Fruit fly (Drosophila melanogaster) whole organism: ENCODE results near the gene Dci.
A peak's percentile ranks its signal among the peaks of the same experiment; 100 is the strongest.

Experiments used
- CG8478 ChIP-seq: fragments of >200 bp; optimal IDR thresholded peaks from 2 replicates; lab custom pipeline; 2018; ENCODE audit warnings: inconsistent platforms
- Dll ChIP-seq: fragments of >200 bp; optimal IDR thresholded peaks from 2 replicates; lab custom pipeline; 2017
- EcR ChIP-seq, 2 experiments: fragments of >200 bp; optimal IDR thresholded peaks; 2 replicates each; lab custom pipeline; 2017; ENCODE audit warnings: missing biosample characterization in 2 of 2, missing genetic modification characterization in 2 of 2, missing genetic modification reagents in 2 of 2
- pan ChIP-seq: fragments of >200 bp; optimal IDR thresholded peaks from 2 replicates; lab custom pipeline; 2017
- psq ChIP-seq: fragments of >200 bp; optimal IDR thresholded peaks from 2 replicates; lab custom pipeline; 2017
- usp ChIP-seq: fragments of >200 bp; optimal IDR thresholded peaks from 2 replicates; lab custom pipeline; 2017; ENCODE audit warnings: missing biosample characterization, missing genetic modification characterization, mixed read lengths

The Dci gene

DNA sequence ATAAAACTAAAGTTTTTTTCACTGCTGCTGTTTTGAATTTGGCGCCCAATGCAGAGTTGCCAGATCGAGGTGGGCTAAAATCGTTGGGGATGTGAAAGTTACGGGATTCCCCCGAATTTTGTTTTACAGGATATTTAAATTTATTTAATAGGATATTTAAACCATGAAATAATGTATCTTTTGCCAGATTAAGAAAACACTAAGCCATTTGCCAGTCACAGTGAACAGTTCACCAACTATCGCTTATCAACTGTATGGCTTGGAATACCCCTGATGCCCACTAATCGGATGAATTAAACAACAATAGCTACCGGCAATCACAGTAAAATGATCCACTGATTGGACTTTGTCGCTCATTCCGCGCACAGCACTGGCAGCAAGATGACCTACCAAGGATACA lies at the start of gene Dci:
Dci (plus strand) TSS at position 286 of the 400 bp plus-strand sequence.
- no peak for TF ChIP-seq pan (lab: Kevin White, UChicago)
- no peak for TF ChIP-seq psq (lab: Kevin White, UChicago)
- no peak for TF ChIP-seq CG8478 (lab: Kevin White, UChicago)
- no peak for TF ChIP-seq EcR (GFP tag; optimal IDR thresholded peaks at IDR 0.05; lab: Kevin White, UChicago)
- no peak for TF ChIP-seq usp
- TF ChIP-seq Dll (lab: Kevin White, UChicago), result no peak

DNA sequence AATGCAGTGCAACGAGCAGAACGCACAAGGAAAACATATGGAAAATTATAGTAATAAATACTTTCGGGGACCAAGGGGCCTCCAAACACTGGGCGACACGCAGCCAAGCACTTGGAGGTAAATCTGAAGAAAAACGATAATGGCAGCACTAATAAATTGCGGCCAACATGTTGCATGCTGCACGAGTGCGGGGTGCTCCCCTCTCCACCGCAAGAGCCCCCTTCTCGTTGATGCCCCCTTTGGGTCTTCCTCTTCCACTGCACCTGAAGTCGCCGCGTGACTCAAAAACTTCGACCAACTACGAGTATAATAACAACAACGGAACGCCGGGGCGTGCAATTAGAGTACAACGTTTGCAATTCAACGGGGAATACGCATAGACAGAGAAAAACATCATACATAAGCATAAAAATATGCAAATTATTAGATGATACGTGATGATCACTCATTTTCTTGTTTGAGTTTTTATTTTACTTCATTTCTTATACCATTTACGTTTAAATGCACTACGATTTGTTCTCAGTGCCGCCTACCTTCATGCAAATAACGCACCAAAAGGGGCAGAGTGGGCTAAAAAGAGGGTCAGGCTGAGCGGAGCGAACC lies 49.2 kb upstream of the Dci start:
- TF ChIP-seq EcR (GFP tag; optimal IDR thresholded peaks at IDR 0.05; lab: Kevin White, UChicago) (no peak), CG8478 (lab: Kevin White, UChicago) (no peak), Dll (lab: Kevin White, UChicago) (peak; percentile 68), psq (lab: Kevin White, UChicago) (no peak), usp (no peak), pan (lab: Kevin White, UChicago) (no peak)

DNA sequence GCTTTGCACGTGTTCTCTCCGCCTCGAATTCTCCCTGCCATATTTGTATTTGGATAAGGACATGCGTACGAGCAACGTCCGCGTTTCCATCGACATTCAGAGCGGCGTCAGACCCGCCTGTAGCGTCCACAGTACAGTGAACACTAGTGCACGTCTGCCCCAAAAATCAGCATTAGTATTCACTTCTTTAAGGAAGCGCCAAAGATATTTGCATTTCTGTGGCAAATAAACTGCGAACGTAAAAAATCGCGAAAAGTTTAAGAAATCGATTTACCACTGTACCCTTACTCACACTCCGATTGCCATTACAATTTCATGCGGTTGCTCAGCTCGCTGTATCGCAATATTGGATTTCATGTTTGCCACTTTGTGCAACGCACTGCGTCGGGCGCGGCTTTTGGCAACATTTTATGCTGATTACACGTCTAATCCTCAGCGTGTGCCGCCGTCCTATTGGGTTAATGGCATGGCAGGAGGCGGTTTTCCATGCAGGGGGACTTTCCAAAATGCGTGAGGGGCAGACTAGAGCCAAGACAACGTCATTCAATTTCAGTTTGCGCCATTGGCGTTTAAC lies 48.4 kb upstream of the Dci start:
- TF ChIP-seq EcR (GFP tag; optimal IDR thresholded peaks at IDR 0.05; lab: Kevin White, UChicago), result no peak
- no peak for TF ChIP-seq CG8478 (lab: Kevin White, UChicago)
- TF ChIP-seq usp, result no peak
- no peak for TF ChIP-seq Dll (lab: Kevin White, UChicago)
- no peak for TF ChIP-seq psq (lab: Kevin White, UChicago)
- no peak for TF ChIP-seq pan (lab: Kevin White, UChicago)

DNA sequence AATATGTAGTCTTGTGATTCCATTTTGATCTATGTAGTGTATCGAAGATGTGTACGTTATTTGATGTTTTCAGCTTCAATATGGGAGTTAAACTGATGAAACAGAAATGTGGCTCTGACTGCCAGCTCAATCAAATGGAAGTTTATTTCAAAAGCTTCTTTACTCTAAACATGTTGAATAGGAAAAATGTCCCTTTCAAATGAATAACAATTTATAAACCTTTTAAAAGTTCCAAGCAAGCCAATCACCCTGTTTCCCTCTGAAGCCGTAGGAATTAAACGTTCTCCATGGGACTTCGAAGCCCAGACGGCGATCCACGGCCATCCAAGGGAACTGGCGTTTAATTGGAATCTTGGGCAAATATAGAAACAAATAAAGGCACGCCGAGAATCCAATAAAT lies 47.2 kb upstream of the Dci start, which contains the start of gene CG13898:
CG13898 (minus strand) TSS at position 101 of the 400 bp plus-strand sequence.
- no peak for TF ChIP-seq Dll (lab: Kevin White, UChicago)
- no peak for TF ChIP-seq psq (lab: Kevin White, UChicago)
- TF ChIP-seq EcR (GFP tag; optimal IDR thresholded peaks at IDR 0.05; lab: Kevin White, UChicago), result no peak
- TF ChIP-seq usp, result no peak
- no peak for TF ChIP-seq pan (lab: Kevin White, UChicago)

DNA sequence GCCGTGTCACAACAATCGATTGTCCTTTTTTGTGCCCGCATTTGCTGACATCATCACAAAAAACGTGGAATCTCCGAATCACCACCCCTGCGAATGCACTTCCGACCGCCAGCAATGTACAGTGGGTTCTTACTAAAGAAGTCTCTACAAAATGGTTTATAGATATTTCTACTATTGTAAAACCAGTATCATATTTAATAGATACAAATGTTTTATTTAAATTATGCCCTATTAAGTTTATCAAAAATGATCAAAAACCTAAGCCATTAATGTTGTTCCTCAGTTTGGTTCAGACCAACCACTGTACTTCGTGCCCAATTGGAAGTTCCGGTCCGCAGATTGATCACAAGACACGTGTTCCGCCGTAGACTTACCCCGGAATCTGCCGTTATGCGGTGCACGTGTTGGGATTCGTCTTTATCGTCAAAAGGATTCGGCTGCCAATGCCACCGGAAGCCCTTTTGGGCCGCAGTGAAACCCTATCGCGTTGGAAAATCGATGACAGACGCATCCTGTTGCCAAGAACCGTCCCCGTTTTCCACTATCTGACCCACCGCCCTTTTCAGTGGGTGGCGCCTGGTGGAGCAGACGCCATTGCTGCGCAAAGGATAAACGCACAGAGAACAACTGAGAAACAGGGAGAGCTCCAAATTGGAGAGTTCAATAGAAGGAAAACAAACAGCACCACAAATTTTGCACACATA lies 46.4 kb upstream of the Dci start:
- TF ChIP-seq EcR (GFP tag; optimal IDR thresholded peaks at IDR 0.05; lab: Kevin White, UChicago), result no peak
- no peak for TF ChIP-seq usp
- TF ChIP-seq CG8478 (lab: Kevin White, UChicago), result no peak

DNA sequence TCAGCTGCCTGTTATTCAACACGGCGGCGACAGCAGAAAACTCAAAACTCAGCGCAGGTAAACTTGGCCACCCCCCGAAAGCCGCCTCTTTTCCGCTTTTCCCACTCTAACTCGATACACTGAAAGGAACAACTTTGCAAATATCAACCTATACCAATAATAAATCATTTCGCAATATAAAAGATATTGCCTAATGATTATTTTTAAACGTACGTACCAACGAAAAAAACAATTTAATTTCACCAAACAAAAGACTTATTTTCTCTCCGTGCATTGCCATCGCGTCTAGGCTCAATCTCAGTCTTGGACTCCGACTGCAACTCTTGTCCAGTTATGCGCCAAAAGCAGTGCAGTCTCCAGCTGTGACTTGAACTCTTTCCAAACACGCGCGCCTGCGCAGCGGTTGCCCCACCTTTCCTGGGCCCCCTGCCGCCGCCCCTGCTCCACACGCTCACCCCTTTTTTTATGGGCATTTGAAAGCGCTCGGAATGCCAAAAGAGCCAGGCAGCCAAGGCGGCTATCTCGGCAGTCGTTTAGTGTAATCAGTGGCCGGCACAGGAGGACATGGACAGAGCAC lies 45.4 kb upstream of the Dci start:
- TF ChIP-seq Dll (lab: Kevin White, UChicago) (no peak), usp (no peak), EcR (GFP tag; optimal IDR thresholded peaks at IDR 0.05; lab: Kevin White, UChicago) (no peak), psq (lab: Kevin White, UChicago) (no peak), CG8478 (lab: Kevin White, UChicago) (no peak), pan (lab: Kevin White, UChicago) (no peak)

DNA sequence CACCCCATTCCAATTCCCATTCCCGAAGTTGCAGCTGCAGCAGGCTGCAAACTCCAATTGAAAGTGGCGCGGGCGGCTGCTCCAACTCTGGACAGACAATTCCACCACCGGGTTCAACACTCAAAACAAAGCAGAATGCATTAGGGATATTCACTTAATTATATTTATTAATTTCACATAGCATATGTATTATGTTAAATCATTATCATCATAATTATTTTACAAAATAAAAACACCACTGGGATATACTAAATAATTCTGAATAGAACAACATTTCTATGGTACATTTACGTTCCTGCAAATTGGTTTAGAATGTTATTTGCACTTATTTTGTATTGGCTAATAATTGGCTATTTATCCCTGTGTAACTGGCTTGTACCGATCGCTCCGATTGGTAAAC lies 43.7 kb upstream of the Dci start:
- TF ChIP-seq usp (no peak), EcR (GFP tag; optimal IDR thresholded peaks at IDR 0.05; lab: Kevin White, UChicago) (no peak), pan (lab: Kevin White, UChicago) (no peak), Dll (lab: Kevin White, UChicago) (no peak), psq (lab: Kevin White, UChicago) (no peak), CG8478 (lab: Kevin White, UChicago) (no peak)

DNA sequence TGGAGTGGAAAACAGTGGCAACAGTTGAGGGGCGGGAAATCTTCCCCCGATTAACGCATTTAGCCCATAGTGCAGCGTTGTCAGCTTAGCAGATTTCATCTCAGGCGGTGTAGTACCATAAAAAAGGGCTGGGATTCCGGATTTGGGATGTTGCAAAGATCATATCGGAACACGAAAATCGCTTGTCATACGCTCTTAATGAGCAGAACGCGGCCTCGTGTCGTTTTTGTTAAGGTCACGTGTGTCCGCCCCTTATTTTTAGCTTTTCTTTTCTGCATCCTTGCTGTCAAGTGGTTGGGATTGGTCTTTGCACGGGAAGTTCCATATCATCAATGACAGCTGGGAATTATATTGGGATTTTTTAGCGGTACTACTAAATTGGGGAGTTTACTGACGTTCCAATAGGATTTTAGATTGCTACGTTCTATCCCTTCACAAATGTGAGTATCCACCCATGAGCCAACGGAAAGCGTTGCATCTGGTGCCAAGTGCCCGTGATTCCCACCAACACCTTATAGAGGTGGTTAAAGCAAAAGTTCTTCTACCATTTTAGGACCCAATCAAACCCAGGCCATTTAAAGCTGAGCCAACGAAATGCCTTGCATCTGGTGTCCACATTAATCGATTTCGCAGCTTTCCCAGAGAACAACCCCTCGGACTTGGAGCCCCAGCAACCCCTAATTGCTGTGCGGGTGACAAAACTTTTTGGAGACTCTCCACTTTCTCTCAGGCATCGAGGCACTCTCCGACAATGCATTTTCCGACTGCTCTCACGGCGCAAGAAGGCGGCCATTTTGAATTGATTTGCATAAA lies 42.2 kb upstream of the Dci start:
- no peak for TF ChIP-seq usp
- TF ChIP-seq Dll (lab: Kevin White, UChicago), result no peak
- TF ChIP-seq CG8478 (lab: Kevin White, UChicago), result no peak
- TF ChIP-seq pan (lab: Kevin White, UChicago), result no peak
- no peak for TF ChIP-seq EcR (GFP tag; optimal IDR thresholded peaks at IDR 0.05; lab: Kevin White, UChicago)
- TF ChIP-seq psq (lab: Kevin White, UChicago), result no peak

DNA sequence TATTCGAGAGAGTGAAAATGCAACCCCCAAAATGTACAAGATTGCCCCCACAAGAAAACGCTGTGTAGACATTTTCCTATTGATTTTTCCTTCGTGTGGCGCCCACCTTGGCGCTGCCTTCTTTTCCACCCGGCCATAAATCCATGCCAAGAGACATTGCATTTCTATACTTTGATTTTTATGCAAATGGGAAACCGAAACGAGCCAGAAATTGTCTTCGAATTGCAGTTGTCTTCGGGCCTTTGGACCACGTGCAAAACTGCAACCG lies 41.7 kb upstream of the Dci start:
- TF ChIP-seq EcR (GFP tag; optimal IDR thresholded peaks at IDR 0.05; lab: Kevin White, UChicago), result no peak
- TF ChIP-seq CG8478 (lab: Kevin White, UChicago), result no peak
- no peak for TF ChIP-seq Dll (lab: Kevin White, UChicago)
- no peak for TF ChIP-seq psq (lab: Kevin White, UChicago)
- TF ChIP-seq usp, result no peak
- no peak for TF ChIP-seq pan (lab: Kevin White, UChicago)

DNA sequence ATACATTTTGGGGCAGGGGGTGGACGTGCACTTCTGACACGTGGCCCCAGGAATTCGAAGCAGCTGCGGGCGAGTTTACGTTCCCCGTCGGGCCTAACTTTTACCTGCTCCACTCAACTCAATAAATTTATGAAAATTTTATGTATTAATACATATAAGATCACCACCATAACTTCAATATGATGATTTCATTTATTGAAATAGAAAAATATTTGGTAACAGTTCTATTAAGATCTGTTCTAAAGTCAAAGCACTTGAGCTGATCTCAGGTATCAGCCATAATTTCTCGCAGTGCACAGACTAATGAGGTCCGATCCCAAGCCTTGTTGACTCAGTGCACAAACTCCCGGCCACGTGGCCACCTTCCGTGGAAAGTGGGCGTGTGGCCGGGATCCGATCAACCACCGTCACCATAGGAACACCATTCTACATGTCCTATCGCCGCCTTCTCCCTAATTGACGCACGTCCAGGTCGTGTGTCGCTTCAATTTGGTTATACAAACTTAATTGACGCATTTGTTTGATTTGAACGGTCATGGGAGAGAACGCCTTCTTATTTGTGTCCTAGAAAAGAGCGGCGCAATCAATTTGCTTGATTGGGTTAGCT lies 41.0 kb upstream of the Dci start:
- no peak for TF ChIP-seq EcR (GFP tag; optimal IDR thresholded peaks at IDR 0.05; lab: Kevin White, UChicago)

DNA sequence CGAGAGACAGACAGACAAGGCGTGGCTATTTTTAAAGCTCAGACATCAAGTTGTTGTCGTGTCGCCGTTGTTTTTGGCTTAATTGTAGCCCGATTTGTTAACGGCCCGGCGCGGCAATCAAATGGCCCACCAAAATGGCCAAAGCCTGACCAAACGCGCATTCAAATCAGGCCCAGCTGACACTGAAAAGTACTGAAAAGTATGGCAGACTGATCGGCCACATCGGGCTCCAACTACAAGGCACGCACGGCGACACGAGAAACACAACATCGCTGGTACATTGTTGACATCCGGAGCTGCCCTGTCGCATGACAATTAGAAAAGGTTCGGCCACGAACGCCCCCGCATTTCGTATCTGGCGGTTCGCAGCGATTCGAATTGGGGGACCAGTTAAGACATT lies 39.3 kb upstream of the Dci start:
- TF ChIP-seq psq (lab: Kevin White, UChicago) (no peak), EcR (GFP tag; optimal IDR thresholded peaks at IDR 0.05; lab: Kevin White, UChicago) (no peak), usp (no peak), pan (lab: Kevin White, UChicago) (no peak), Dll (lab: Kevin White, UChicago) (no peak), CG8478 (lab: Kevin White, UChicago) (no peak)
